Fruit fly (Drosophila melanogaster): ENCODE results near the gene CG43057.

The CG43057 gene

DNA sequence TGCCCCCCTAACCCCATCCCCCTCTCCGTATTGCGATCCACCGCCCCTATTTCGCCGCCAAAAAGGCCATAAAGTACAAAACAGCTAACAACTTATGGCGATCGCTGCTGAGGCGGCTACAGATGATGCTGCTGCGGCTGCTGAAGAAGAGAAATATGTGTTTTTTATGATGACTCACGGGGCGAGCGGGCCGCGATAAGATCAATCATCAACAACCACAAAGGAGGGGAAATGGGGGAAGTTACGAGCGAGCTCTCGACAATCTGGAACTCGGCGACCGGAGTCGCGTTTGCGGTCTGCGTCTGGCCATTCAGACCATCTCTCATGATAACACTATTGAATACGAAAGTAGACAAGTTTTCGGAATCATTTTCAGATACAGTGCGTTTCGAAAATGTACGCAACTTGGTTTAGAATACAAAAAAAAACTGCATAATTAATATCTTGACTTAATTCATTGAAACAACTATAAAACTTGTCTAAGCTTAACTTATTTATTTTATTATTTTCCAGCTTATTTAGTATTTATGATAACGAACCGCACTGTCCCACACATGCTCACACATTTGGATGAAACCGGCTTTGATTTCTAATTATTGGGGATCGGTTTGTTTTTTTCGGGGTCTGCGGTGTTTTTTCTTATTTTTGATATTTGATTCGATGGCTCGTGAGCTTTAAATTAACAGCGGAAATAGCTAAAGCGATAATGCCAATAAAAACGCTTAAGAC, 48.5 kb upstream of the CG43057 start (continued):
- peak in 1 of 2 experiments; percentile 97 for TF ChIP-seq bsh (GFP tag; optimal IDR thresholded peaks at IDR 0.05)
- TF ChIP-seq CG7372 (GFP tag; IDR thresholded peaks at IDR 0.05) = peak; percentile 95
- TF ChIP-seq btn (GFP tag; optimal IDR thresholded peaks at IDR 0.05) = peak; percentile 84
- no peak for TF ChIP-seq mld (GFP tag; IDR thresholded peaks at IDR 0.05; ENCODE audit: partially characterized antibody)
- TF ChIP-seq CG3838 (GFP tag; optimal IDR thresholded peaks at IDR 0.05) = peak; percentile 77
- TF ChIP-seq yki (optimal IDR thresholded peaks at IDR 0.05) = no peak
- peak; percentile 94 for TF ChIP-seq klu (GFP tag; IDR thresholded peaks at IDR 0.05)
- peak; percentile 42 to 77 for TF ChIP-seq insv (GFP tag; optimal IDR thresholded peaks at IDR 0.05)
- TF ChIP-seq tll (GFP tag; optimal IDR thresholded peaks at IDR 0.05) = peak in 1 of 2 experiments; percentile 36
- TF ChIP-seq CG4617 (GFP tag; optimal IDR thresholded peaks at IDR 0.05; ENCODE audit: borderline replicate concordance) = peak; percentile 80
- TF ChIP-seq Stat92E (GFP tag; optimal IDR thresholded peaks at IDR 0.05) = peak in 1 of 3 experiments; percentile 94
- TF ChIP-seq CG8765 (GFP tag; IDR thresholded peaks at IDR 0.05) = peak; percentile 90
- peak; percentile 48 for TF ChIP-seq Sry-δ (GFP tag; optimal IDR thresholded peaks at IDR 0.05)
- peak; percentile 95 for TF ChIP-seq sisA (GFP tag; IDR thresholded peaks at IDR 0.05)
- TF ChIP-seq gcm2 (GFP tag; optimal IDR thresholded peaks at IDR 0.05) = peak; percentile 89
- TF ChIP-seq CG13424 (tag; optimal IDR thresholded peaks at IDR 0.05) = peak; percentile 97
- TF ChIP-seq H2.0 (GFP tag; IDR thresholded peaks at IDR 0.05) = peak; percentile 96
- TF ChIP-seq ind (GFP tag; optimal IDR thresholded peaks at IDR 0.05) = peak; percentile 95
- peak; percentile 92 for TF ChIP-seq CHES-1-like (GFP tag; optimal IDR thresholded peaks at IDR 0.05)
- peak; percentile 94 for TF ChIP-seq scrt (GFP tag; optimal IDR thresholded peaks at IDR 0.05)
- peak; percentile 91 for TF ChIP-seq CG13123 (GFP tag; optimal IDR thresholded peaks at IDR 0.05)
- peak; percentile 97 for TF ChIP-seq ara (GFP tag; IDR thresholded peaks at IDR 0.05)
- peak; percentile 77 for TF ChIP-seq CG6654 (GFP tag; optimal IDR thresholded peaks at IDR 0.05)
- TF ChIP-seq pnt (GFP tag; optimal IDR thresholded peaks at IDR 0.05) = peak; percentile 92
- peak; percentile 85 for TF ChIP-seq CG30431 (GFP tag; optimal IDR thresholded peaks at IDR 0.05)
- peak; percentile 95 for TF ChIP-seq B-H2 (GFP tag; optimal IDR thresholded peaks at IDR 0.05)
- TF ChIP-seq CG33557 (GFP tag; optimal IDR thresholded peaks at IDR 0.05) = peak; percentile 94
- peak; percentile 99 for TF ChIP-seq CG2678 (tag; optimal IDR thresholded peaks at IDR 0.05)
- TF ChIP-seq sna (GFP tag; IDR thresholded peaks at IDR 0.05; ENCODE audit: partially characterized antibody) = no peak
- TF ChIP-seq luna (GFP tag; optimal IDR thresholded peaks at IDR 0.05) = peak; percentile 75
- no peak for TF ChIP-seq fru (optimal IDR thresholded peaks at IDR 0.05)
- TF ChIP-seq CG2129 (GFP tag; IDR thresholded peaks at IDR 0.05; ENCODE audit: partially characterized antibody) = no peak
- TF ChIP-seq CG42726 (GFP tag; IDR thresholded peaks at IDR 0.05; ENCODE audit: partially characterized antibody) = no peak
- peak; percentile 83 for TF ChIP-seq E2f2 (GFP tag; IDR thresholded peaks at IDR 0.05)
- peak; percentile 94 for TF ChIP-seq mam (GFP tag; optimal IDR thresholded peaks at IDR 0.05)
- peak; percentile 93 for TF ChIP-seq CG6272 (GFP tag; IDR thresholded peaks at IDR 0.05)
- TF ChIP-seq dan (GFP tag; IDR thresholded peaks at IDR 0.05) = peak; percentile 79
- peak; percentile 93 for TF ChIP-seq CG1529 (GFP tag; optimal IDR thresholded peaks at IDR 0.05)
- TF ChIP-seq CG11504 (tag; optimal IDR thresholded peaks at IDR 0.05) = peak; percentile 97
- TF ChIP-seq ato (GFP tag; IDR thresholded peaks at IDR 0.05; ENCODE audit: partially characterized antibody) = no peak
- peak; percentile 95 for TF ChIP-seq HHEX (GFP tag; optimal IDR thresholded peaks at IDR 0.05)
- peak; percentile 94 for TF ChIP-seq CG14050 (GFP tag; IDR thresholded peaks at IDR 0.05)
- no peak for TF ChIP-seq inv (GFP tag; IDR thresholded peaks at IDR 0.05; ENCODE audit: partially characterized antibody)
- TF ChIP-seq nau (GFP tag; optimal IDR thresholded peaks at IDR 0.05) = peak; percentile 95
- TF ChIP-seq fd3F (GFP tag; optimal IDR thresholded peaks at IDR 0.05) = peak; percentile 95
- TF ChIP-seq CG17802 (tag; optimal IDR thresholded peaks at IDR 0.05) = peak; percentile 81
- TF ChIP-seq tio (GFP tag; optimal IDR thresholded peaks at IDR 0.05) = peak; percentile 91
- peak; percentile 97 for TF ChIP-seq PHDP (tag; optimal IDR thresholded peaks at IDR 0.05)
- peak; percentile 32 for TF ChIP-seq lbe (GFP tag; optimal IDR thresholded peaks at IDR 0.05)

All from whole organism, embryonic.